Worm (Caenorhabditis elegans) whole organism, L4/young adult: ENCODE results near the gene osm-8.

Experiments used
- W03F9.2 ChIP-seq: fragments of 150-350 bp; optimal IDR thresholded peaks from 2 replicates; lab custom pipeline; 2014; ENCODE audit warnings: missing biosample characterization, missing genetic modification characterization
- dao-5 ChIP-seq: sonication (generic microtip); optimal IDR thresholded peaks from 2 replicates; lab custom pipeline; 2016; ENCODE audit warnings: missing genotype, missing genetic modification characterization, moderate library complexity, missing compliant biosample characterization
- him-1 ChIP-seq: sonication (generic microtip); optimal IDR thresholded peaks from 2 replicates; lab custom pipeline; 2016; ENCODE audit warnings: missing genotype, missing genetic modification reagents, missing genetic modification characterization, missing compliant biosample characterization

- TF ChIP-seq him-1 (tag; lab: Kevin White, UChicago) = no peak
- TF ChIP-seq dao-5 = no peak
- TF ChIP-seq W03F9.2 = no peak
These were observed 16.3 kb upstream of the osm-8 start for ce11 chrII:7621513-7621912.
